Worm (Caenorhabditis elegans) whole organism, L4 larva: ENCODE measurements around the gene F18C5.9.
A peak's percentile ranks its signal among the peaks of the same experiment; 100 is the strongest.

Source experiments
- D1046.2 ChIP-seq: fragments of 200-800 bp; sonication (Bioruptor generic); IDR thresholded peaks from 2 replicates; pipeline ENCODE4 v1.3.6; 2022; ENCODE audit warnings: missing genetic modification characterization, missing compliant biosample characterization
- F37D6.2 ChIP-seq: sonication (generic microtip); optimal IDR thresholded peaks from 2 replicates; lab custom pipeline; 2016; ENCODE audit warnings: mild to moderate bottlenecking, missing genetic modification characterization, missing compliant biosample characterization
- F44E2.7 ChIP-seq: fragments of 200-800 bp; sonication (Bioruptor generic); IDR thresholded peaks from 2 replicates; pipeline ENCODE4 v2.1.2; 2022; ENCODE audit warnings: missing genetic modification characterization, missing compliant biosample characterization
- F49E8.2 ChIP-seq: sonication (generic microtip); optimal IDR thresholded peaks from 2 replicates; lab custom pipeline; 2016; ENCODE audit warnings: missing compliant biosample characterization, mild to moderate bottlenecking, missing genetic modification characterization, borderline replicate concordance
- T20F7.1 ChIP-seq: fragments of 200-800 bp; sonication (Bioruptor generic); optimal IDR thresholded peaks from 2 replicates; lab custom pipeline; 2018; ENCODE audit warnings: mild to moderate bottlenecking, missing genetic modification characterization, missing compliant biosample characterization
- T26A8.4 ChIP-seq: fragments of 200-800 bp; sonication (Bioruptor generic); IDR thresholded peaks from 2 replicates; pipeline ENCODE4 v1.3.6; 2022; ENCODE audit warnings: missing genetic modification characterization, missing compliant biosample characterization
- Y105C5A.15 ChIP-seq: fragments of 200-800 bp; sonication (Bioruptor generic); IDR thresholded peaks from 2 replicates; pipeline ENCODE4 v1.3.6; 2022; ENCODE audit warnings: missing genetic modification characterization, missing compliant biosample characterization
- Y75B8A.6 ChIP-seq: fragments of 200-800 bp; sonication (Bioruptor generic); IDR thresholded peaks from 2 replicates; pipeline ENCODE4 v1.3.6; 2022; ENCODE audit warnings: missing genetic modification reagents, missing genetic modification characterization, missing compliant biosample characterization
- ZK337.2 ChIP-seq: fragments of 200-800 bp; sonication (Bioruptor generic); IDR thresholded peaks from 2 replicates; pipeline ENCODE4 v1.3.6; 2022; ENCODE audit warnings: missing genetic modification reagents, missing genetic modification characterization, missing compliant biosample characterization
- ama-1 ChIP-seq: fragments of 150-350 bp; optimal IDR thresholded peaks from 2 replicates; lab custom pipeline; 2014; ENCODE audit warnings: inconsistent platforms, mixed read lengths
- ceh-20 ChIP-seq: fragments of 200-800 bp; sonication (Bioruptor generic); IDR thresholded peaks from 2 replicates; pipeline ENCODE4 v1.3.6; 2022; ENCODE audit warnings: missing genetic modification reagents, missing genetic modification characterization, missing compliant biosample characterization
- ceh-32 ChIP-seq: sonication (generic microtip); optimal IDR thresholded peaks from 2 replicates; lab custom pipeline; 2016; ENCODE audit warnings: mild to moderate bottlenecking, missing genetic modification characterization, missing compliant biosample characterization; ENCODE audit not compliant: poor library complexity
- ceh-62 ChIP-seq: sonication (generic microtip); optimal IDR thresholded peaks from 2 replicates; lab custom pipeline; 2017; ENCODE audit warnings: missing biosample characterization, missing genetic modification characterization
- daf-12 ChIP-seq: fragments of 150-350 bp; optimal IDR thresholded peaks from 2 replicates; lab custom pipeline; 2014; ENCODE audit warnings: missing biosample characterization, missing genetic modification reagents, missing genetic modification characterization
- daf-16 ChIP-seq, 3 experiments: sonication (generic microtip); optimal IDR thresholded peaks; 2 replicates each; lab custom pipeline; 2016 to 2017; ENCODE audit warnings: missing genetic modification characterization in 3 of 3, missing genetic modification reagents in 3 of 3, mild to moderate bottlenecking in 2 of 3, missing compliant biosample characterization in 2 of 3, missing biosample characterization in 1 of 3, moderate library complexity in 1 of 3
- dmd-6 ChIP-seq: fragments of 200-800 bp; sonication (Bioruptor generic); IDR thresholded peaks from 2 replicates; pipeline ENCODE4 v1.3.6; 2022; ENCODE audit warnings: missing genetic modification reagents, missing genetic modification characterization, missing compliant biosample characterization
- dmd-9 ChIP-seq: fragments of 200-800 bp; sonication (Bioruptor generic); IDR thresholded peaks from 2 replicates; pipeline ENCODE4 v1.3.6; 2022; ENCODE audit warnings: missing genetic modification reagents, missing genetic modification characterization, missing compliant biosample characterization
- egl-43 ChIP-seq: fragments of 200-800 bp; sonication (Bioruptor generic); IDR thresholded peaks from 2 replicates; pipeline ENCODE4 v1.3.6; 2022; ENCODE audit warnings: missing genetic modification reagents, missing genetic modification characterization, missing compliant biosample characterization
- fkh-10 ChIP-seq: fragments of 150-350 bp; optimal IDR thresholded peaks from 2 replicates; lab custom pipeline; 2014; ENCODE audit warnings: missing biosample characterization, missing genetic modification reagents, missing genetic modification characterization
- hlh-30 ChIP-seq: sonication (generic microtip); optimal IDR thresholded peaks from 2 replicates; lab custom pipeline; 2017; ENCODE audit warnings: antibody characterized with exemption, mild to moderate bottlenecking, missing genetic modification characterization, missing compliant biosample characterization; ENCODE audit not compliant: insufficient read depth
- lim-7 ChIP-seq: fragments of 200-800 bp; sonication (Bioruptor generic); IDR thresholded peaks from 2 replicates; pipeline ENCODE4 v1.3.6; 2022; ENCODE audit warnings: missing genetic modification characterization, missing compliant biosample characterization
- lin-1 ChIP-seq: fragments of 200-800 bp; sonication (Bioruptor generic); IDR thresholded peaks from 2 replicates; pipeline ENCODE4 v1.3.6; 2022; ENCODE audit warnings: missing genetic modification reagents, missing genetic modification characterization, missing compliant biosample characterization
- lin-13 ChIP-seq: fragments of 150-350 bp; optimal IDR thresholded peaks from 2 replicates; lab custom pipeline; 2014; ENCODE audit warnings: missing biosample characterization, missing genetic modification reagents, missing genetic modification characterization
- lin-29 ChIP-seq: fragments of 200-800 bp; sonication (Bioruptor generic); IDR thresholded peaks from 2 replicates; pipeline ENCODE4 v1.3.6; 2022; ENCODE audit warnings: missing genetic modification reagents, missing genetic modification characterization, missing compliant biosample characterization
- lin-38 ChIP-seq: fragments of 200-800 bp; sonication (Bioruptor generic); IDR thresholded peaks from 2 replicates; pipeline ENCODE4 v1.3.6; 2022; ENCODE audit warnings: missing genetic modification reagents, missing genetic modification characterization, missing compliant biosample characterization
- lir-3 ChIP-seq: sonication (generic microtip); optimal IDR thresholded peaks from 2 replicates; lab custom pipeline; 2016; ENCODE audit warnings: mild to moderate bottlenecking, missing genetic modification characterization, missing compliant biosample characterization
- mdt-29 ChIP-seq: fragments of 200-800 bp; sonication (Bioruptor generic); IDR thresholded peaks from 2 replicates; pipeline ENCODE4 v1.3.6; 2022; ENCODE audit warnings: missing genetic modification reagents, missing genetic modification characterization, missing compliant biosample characterization
- mep-1 ChIP-seq: fragments of 150-350 bp; sonication (generic microtip); optimal IDR thresholded peaks from 3 replicates; lab custom pipeline; 2014; ENCODE audit warnings: missing biosample characterization, missing genetic modification characterization
- mes-2 ChIP-seq: sonication (generic microtip); optimal IDR thresholded peaks from 2 replicates; lab custom pipeline; 2016; ENCODE audit warnings: missing genotype, mild to moderate bottlenecking, missing genetic modification characterization, missing compliant biosample characterization; ENCODE audit not compliant: poor library complexity, severe bottlenecking
- mxl-2 ChIP-seq: fragments of 200-800 bp; sonication (Bioruptor generic); conservative IDR thresholded peaks from 2 replicates; pipeline ENCODE4 v1.3.6; 2022; ENCODE audit warnings: missing genetic modification reagents, missing genetic modification characterization, missing compliant biosample characterization
- nhr-25 ChIP-seq: sonication (generic microtip); optimal IDR thresholded peaks from 2 replicates; lab custom pipeline; 2017; ENCODE audit warnings: missing genetic modification characterization, mild to moderate bottlenecking, missing compliant biosample characterization, antibody characterized with exemption, moderate library complexity, borderline replicate concordance; ENCODE audit not compliant: insufficient read depth
- nhr-6 ChIP-seq: fragments of 150-350 bp; optimal IDR thresholded peaks from 2 replicates; lab custom pipeline; 2014; ENCODE audit warnings: missing biosample characterization, missing genetic modification characterization
- nhr-76 ChIP-seq: fragments of 150-350 bp; optimal IDR thresholded peaks from 2 replicates; lab custom pipeline; 2014; ENCODE audit warnings: missing biosample characterization, missing genetic modification characterization
- php-3 ChIP-seq: fragments of 200-800 bp; sonication (Bioruptor generic); IDR thresholded peaks from 2 replicates; pipeline ENCODE4 v1.3.6; 2022; ENCODE audit warnings: missing genetic modification reagents, missing genetic modification characterization, missing compliant biosample characterization
- pqm-1 ChIP-seq: sonication (generic microtip); optimal IDR thresholded peaks from 2 replicates; lab custom pipeline; 2017; ENCODE audit warnings: missing biosample characterization, missing genetic modification characterization
- saeg-2 ChIP-seq: fragments of 200-800 bp; sonication (Bioruptor generic); IDR thresholded peaks from 2 replicates; pipeline ENCODE4 v1.3.6; 2022; ENCODE audit warnings: missing genetic modification reagents, missing genetic modification characterization, missing compliant biosample characterization
- set-16 ChIP-seq: fragments of 200-800 bp; sonication (Bioruptor generic); IDR thresholded peaks from 2 replicates; pipeline ENCODE4 v1.3.6; 2022; ENCODE audit warnings: missing genetic modification reagents, missing genetic modification characterization, missing compliant biosample characterization
- skn-1 ChIP-seq: fragments of 150-350 bp; optimal IDR thresholded peaks from 2 replicates; lab custom pipeline; 2014; ENCODE audit warnings: missing biosample characterization, missing genetic modification characterization
- snpc-1.2 ChIP-seq: fragments of 200-800 bp; sonication (Bioruptor generic); IDR thresholded peaks from 2 replicates; pipeline ENCODE4 v1.3.6; 2022; ENCODE audit warnings: missing genetic modification reagents, missing genetic modification characterization, missing compliant biosample characterization
- spr-1 ChIP-seq: sonication (generic microtip); optimal IDR thresholded peaks from 2 replicates; lab custom pipeline; 2016; ENCODE audit warnings: mild to moderate bottlenecking, missing genetic modification characterization, missing compliant biosample characterization
- spr-3 ChIP-seq: fragments of 200-800 bp; sonication (Bioruptor generic); optimal IDR thresholded peaks from 2 replicates; lab custom pipeline; 2018; ENCODE audit warnings: mild to moderate bottlenecking, missing genetic modification characterization, missing compliant biosample characterization
- tag-97 ChIP-seq: fragments of 200-800 bp; sonication (Bioruptor generic); IDR thresholded peaks from 2 replicates; pipeline ENCODE4 v1.3.6; 2022; ENCODE audit warnings: missing genetic modification characterization, missing compliant biosample characterization
- vab-7 ChIP-seq: fragments of 200-800 bp; sonication (Bioruptor generic); IDR thresholded peaks from 2 replicates; pipeline ENCODE4 v1.3.6; 2022; ENCODE audit warnings: missing genetic modification reagents, missing genetic modification characterization, missing compliant biosample characterization
- zag-1 ChIP-seq: fragments of 150-350 bp; optimal IDR thresholded peaks from 2 replicates; lab custom pipeline; 2014; ENCODE audit warnings: missing biosample characterization, missing genetic modification characterization
- ztf-11 ChIP-seq: fragments of 150-350 bp; optimal IDR thresholded peaks from 2 replicates; lab custom pipeline; 2014; ENCODE audit warnings: missing biosample characterization, missing genetic modification characterization

Gene F18C5.9

DNA sequence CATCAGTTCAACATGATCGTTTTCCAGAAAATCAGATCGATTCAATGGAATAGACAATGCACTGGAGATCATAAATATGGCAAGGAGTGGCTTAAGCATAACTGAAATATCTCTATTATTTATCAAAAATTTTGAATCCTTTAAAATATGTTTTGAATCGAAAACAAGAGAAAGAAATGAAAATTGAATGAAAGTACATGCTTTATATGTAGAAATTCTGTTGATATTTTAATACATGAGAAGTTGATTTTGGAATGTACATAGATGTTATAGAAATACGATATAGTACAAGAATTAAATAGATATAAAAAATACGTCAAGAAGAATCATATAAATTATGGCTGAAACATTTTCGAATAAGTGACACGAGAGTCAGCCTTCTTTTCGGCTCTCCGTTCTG lies 25.3 kb downstream of the F18C5.9 start, which contains the start of gene C56C10.9:
TSS of gene C56C10.9 (minus strand) at position 101 of the 400 bp plus-strand sequence.
- TF ChIP-seq ZK337.2 (GFP tag; lab: Robert Waterston, UW), result no peak
- no peak for TF ChIP-seq set-16
- no peak for TF ChIP-seq saeg-2
- no peak for TF ChIP-seq Y105C5A.15 (GFP tag; lab: Robert Waterston, UW)
- TF ChIP-seq F37D6.2, result no peak
- no peak for TF ChIP-seq vab-7
- TF ChIP-seq nhr-25, result no peak
- TF ChIP-seq lin-1 (GFP tag; lab: Robert Waterston, UW), result no peak
- TF ChIP-seq zag-1 (tag; lab: Kevin White, UChicago), result no peak
- TF ChIP-seq mxl-2 (GFP tag; lab: Robert Waterston, UW), result no peak
- TF ChIP-seq lir-3 (tag; lab: Kevin White, UChicago), result no peak
- TF ChIP-seq hlh-30 (tag; lab: Kevin White, UChicago), result no peak
- no peak for TF ChIP-seq daf-16 (GFP tag; optimal IDR thresholded peaks at IDR 0.05; lab: Kevin White, UChicago)
- TF ChIP-seq daf-16 (tag; optimal IDR thresholded peaks at IDR 0.05; lab: Kevin White, UChicago), result no peak
- TF ChIP-seq T20F7.1 (GFP tag; lab: Kevin White, UChicago), result no peak
- no peak for TF ChIP-seq php-3
- TF ChIP-seq lim-7 (GFP tag; lab: Robert Waterston, UW), result no peak
- no peak for TF ChIP-seq fkh-10
- no peak for TF ChIP-seq daf-12 (tag; lab: Kevin White, UChicago)
- no peak for TF ChIP-seq Y75B8A.6 (GFP tag; lab: Robert Waterston, UW)

- TF ChIP-seq dmd-6 (GFP tag; lab: Robert Waterston, UW) (no peak), vab-7 (no peak), egl-43 (GFP tag; lab: Robert Waterston, UW) (no peak), F49E8.2 (tag; lab: Kevin White, UChicago) (no peak), snpc-1.2 (GFP tag; lab: Robert Waterston, UW) (no peak), spr-1 (tag; lab: Kevin White, UChicago) (no peak), skn-1 (tag; lab: Kevin White, UChicago) (no peak)
These were observed 27.2 kb downstream of the F18C5.9 start, which contains the start of gene aipr-1 for ce11 chrII:6594151-6594550. TSS of gene aipr-1 (minus strand) at chrII:6594251.

ce11 chrII:6597507-6597906 lies 30.6 kb downstream of the F18C5.9 start:
- no peak for TF ChIP-seq ceh-62 (tag; lab: Kevin White, UChicago)
- TF ChIP-seq snpc-1.2 (GFP tag; lab: Robert Waterston, UW), result 0 out of 2 replicates have a peak, but pooled peaks have one; percentile 30

ce11 chrII:6598050-6598449 lies 31.1 kb downstream of the F18C5.9 start, which contains the start of gene dnj-8:
TSS of gene dnj-8 (minus strand) at chrII:6598080.
- TF ChIP-seq nhr-6 (tag; lab: Kevin White, UChicago) (no peak), snpc-1.2 (GFP tag; lab: Robert Waterston, UW) (no peak), mes-2 (peak; percentile 44), T20F7.1 (GFP tag; lab: Kevin White, UChicago) (no peak), spr-3 (GFP tag; lab: Kevin White, UChicago) (no peak), ztf-11 (tag; lab: Kevin White, UChicago) (no peak), tag-97 (GFP tag; lab: Robert Waterston, UW) (no peak), T26A8.4 (GFP tag; lab: Robert Waterston, UW) (no peak), dmd-9 (GFP tag; lab: Robert Waterston, UW) (no peak), ceh-20 (GFP tag; lab: Robert Waterston, UW) (no peak), lin-29 (no peak), ama-1 (lab: Kevin White, UChicago) (peak; percentile 52), lin-13 (no peak), nhr-76 (tag; lab: Kevin White, UChicago) (no peak), mep-1 (tag; lab: Kevin White, UChicago) (peak; percentile 2), D1046.2 (GFP tag; lab: Robert Waterston, UW) (no peak), F44E2.7 (GFP tag; lab: Robert Waterston, UW) (no peak), pqm-1 (no peak), daf-12 (tag; lab: Kevin White, UChicago) (no peak), lin-38 (GFP tag; lab: Robert Waterston, UW) (0 out of 2 replicates have a peak, but pooled peaks have one; percentile 12), egl-43 (GFP tag; lab: Robert Waterston, UW) (no peak), ceh-32 (tag; lab: Kevin White, UChicago) (no peak), mdt-29 (GFP tag; lab: Robert Waterston, UW) (no peak)
